Fruit fly (Drosophila melanogaster): Measurements from ENCODE around the gene CG8509.

- TF ChIP-seq CG17806 (tag; optimal IDR thresholded peaks at IDR 0.05): no peak
- TF ChIP-seq CG8159 (tag; optimal IDR thresholded peaks at IDR 0.05): no peak
- TF ChIP-seq CG4496 (GFP tag; IDR thresholded peaks at IDR 0.05): no peak
- no peak for TF ChIP-seq rn (GFP tag; IDR thresholded peaks at IDR 0.05)
- no peak for TF ChIP-seq Pif1B (GFP tag; optimal IDR thresholded peaks at IDR 0.05)
- TF ChIP-seq CG34367 (tag; optimal IDR thresholded peaks at IDR 0.05): no peak
- no peak for TF ChIP-seq Ets98B (GFP tag; IDR thresholded peaks at IDR 0.05)
- no peak for TF ChIP-seq CG32121 (GFP tag; IDR thresholded peaks at IDR 0.05)
- TF ChIP-seq CG10348 (GFP tag; IDR thresholded peaks at IDR 0.05): no peak
- no peak for TF ChIP-seq D1 (tag; optimal IDR thresholded peaks at IDR 0.05)
Observed at dm6 chrX:15759752-15760446, 49.5 kb upstream of the CG8509 start.

Data from whole organism, pupa.